Worm (Caenorhabditis elegans): ENCODE data around the gene twk-36.
A peak's percentile ranks its signal among the peaks of the same experiment; 100 is the strongest.

Gene twk-36

ce11 chrV:17752340-17752739 is 5.5 kb upstream of the twk-36 start:
- TF ChIP-seq egl-27 (tag; optimal IDR thresholded peaks at IDR 0.05) (no peak), mbf-1 (tag; optimal IDR thresholded peaks at IDR 0.05) (no peak), unc-39 (tag; optimal IDR thresholded peaks at IDR 0.05) (no peak), gmeb-1 (tag; optimal IDR thresholded peaks at IDR 0.05) (peak; percentile 18), dmd-4 (tag; optimal IDR thresholded peaks at IDR 0.05) (no peak), sma-9 (GFP tag; optimal IDR thresholded peaks at IDR 0.05) (peak; percentile 33), sma-9 (tag; optimal IDR thresholded peaks at IDR 0.05) (no peak), fos-1 (tag; optimal IDR thresholded peaks at IDR 0.05) (peak; percentile 75), R02D3.7 (tag; optimal IDR thresholded peaks at IDR 0.05) (no peak), crh-2 (tag; optimal IDR thresholded peaks at IDR 0.05) (peak; percentile 42), nhr-129 (tag; optimal IDR thresholded peaks at IDR 0.05) (no peak), lin-11 (tag; optimal IDR thresholded peaks at IDR 0.05) (no peak)

DNA sequence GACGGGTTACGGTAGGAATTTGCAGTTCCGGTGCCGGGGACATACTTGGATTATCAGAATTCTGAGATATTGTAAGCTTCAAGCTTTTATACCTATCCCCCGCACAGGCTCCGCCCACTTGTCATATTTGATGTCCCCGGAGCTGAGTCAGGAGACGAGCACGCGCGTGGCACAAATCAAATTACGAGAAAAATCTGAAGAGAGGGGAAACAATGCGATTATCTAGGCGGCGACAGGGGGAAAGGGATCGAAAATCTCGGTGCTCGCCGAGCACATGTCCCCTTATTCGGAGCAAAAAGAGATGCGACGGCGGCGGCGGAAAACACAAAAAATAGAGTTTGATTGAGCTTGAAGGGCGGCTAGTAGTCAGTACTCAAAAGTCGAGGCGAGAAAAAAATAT is 2.3 kb upstream of the twk-36 start, which contains the start of gene R12G8.1:
R12G8.1 (minus strand) TSS at position 63 of the 400 bp plus-strand sequence.
- TF ChIP-seq elt-1 (tag; optimal IDR thresholded peaks at IDR 0.05) (no peak), ZK546.5 (tag; optimal IDR thresholded peaks at IDR 0.05) (no peak), F13H6.1 (tag; optimal IDR thresholded peaks at IDR 0.05) (peak; percentile 33), mab-5 (tag; optimal IDR thresholded peaks at IDR 0.05) (no peak), sma-9 (GFP tag; optimal IDR thresholded peaks at IDR 0.05) (peak; percentile 45), sma-9 (tag; optimal IDR thresholded peaks at IDR 0.05) (no peak), ztf-11 (tag; optimal IDR thresholded peaks at IDR 0.05) (no peak), sem-4 (tag; optimal IDR thresholded peaks at IDR 0.05) (peak; percentile 5), C34F6.9 (tag; optimal IDR thresholded peaks at IDR 0.05) (no peak), R02D3.7 (tag; optimal IDR thresholded peaks at IDR 0.05) (no peak), mdl-1 (tag; optimal IDR thresholded peaks at IDR 0.05) (peak in 1 of 2 experiments; percentile 5)

- TF ChIP-seq elt-3 (tag; optimal IDR thresholded peaks at IDR 0.05) (no peak), nhr-12 (tag; optimal IDR thresholded peaks at IDR 0.05) (no peak), snpc-4 (tag; optimal IDR thresholded peaks at IDR 0.05) (no peak), nhr-23 (tag; optimal IDR thresholded peaks at IDR 0.05) (no peak), unc-39 (tag; optimal IDR thresholded peaks at IDR 0.05) (no peak), ceh-16 (tag; optimal IDR thresholded peaks at IDR 0.05) (no peak), nhr-25 (tag; optimal IDR thresholded peaks at IDR 0.05) (no peak), alr-1 (tag; optimal IDR thresholded peaks at IDR 0.05) (no peak), egl-27 (tag; optimal IDR thresholded peaks at IDR 0.05) (no peak), nhr-6 (tag; optimal IDR thresholded peaks at IDR 0.05) (no peak)
Measured at ce11 chrV:17743802-17744201, 3.1 kb downstream of the twk-36 start.

DNA sequence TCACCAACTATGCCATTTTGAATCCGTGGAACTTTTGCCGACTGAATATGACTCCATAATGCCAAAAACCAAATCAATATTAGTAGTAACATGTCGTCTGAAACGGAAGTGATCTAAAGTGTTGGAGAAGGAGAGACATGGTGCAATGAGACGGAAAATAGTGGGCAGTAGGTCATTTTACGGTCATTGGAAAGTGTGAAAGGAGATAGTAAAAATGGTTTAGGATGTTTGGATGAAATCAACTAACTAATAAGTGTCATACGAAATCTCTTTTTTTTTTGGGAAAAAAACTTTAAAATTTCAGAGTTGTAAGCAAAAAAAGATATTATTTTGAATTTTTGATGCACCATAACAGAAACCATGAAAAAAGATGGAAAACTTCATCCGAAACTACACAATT is 7.1 kb downstream of the twk-36 start, which contains the start of gene cutl-4:
cutl-4 (minus strand) TSS at position 101 of the 400 bp plus-strand sequence.
- TF ChIP-seq sem-4 (tag; optimal IDR thresholded peaks at IDR 0.05) (no peak), nhr-25 (tag; optimal IDR thresholded peaks at IDR 0.05) (no peak), sma-3 (GFP tag; optimal IDR thresholded peaks at IDR 0.05) (no peak), nhr-12 (tag; optimal IDR thresholded peaks at IDR 0.05) (no peak), ztf-1 (GFP tag; conservative IDR thresholded peaks at IDR 0.05) (no peak), nhr-77 (tag; optimal IDR thresholded peaks at IDR 0.05) (no peak), Y55F3AM.14 (GFP tag; optimal IDR thresholded peaks at IDR 0.05) (no peak), ztf-4 (tag; optimal IDR thresholded peaks at IDR 0.05) (no peak), alr-1 (tag; optimal IDR thresholded peaks at IDR 0.05) (no peak), zag-1 (tag; optimal IDR thresholded peaks at IDR 0.05) (no peak), nhr-10 (tag; optimal IDR thresholded peaks at IDR 0.05) (no peak), lsy-2 (tag; optimal IDR thresholded peaks at IDR 0.05) (no peak), dmd-4 (tag; optimal IDR thresholded peaks at IDR 0.05) (no peak), lin-13 (GFP tag; optimal IDR thresholded peaks at IDR 0.05) (no peak), mbf-1 (tag; optimal IDR thresholded peaks at IDR 0.05) (no peak), aly-2 (tag; optimal IDR thresholded peaks at IDR 0.05) (no peak), ceh-16 (tag; optimal IDR thresholded peaks at IDR 0.05) (no peak), skn-1 (tag; optimal IDR thresholded peaks at IDR 0.05) (no peak), mab-5 (tag; optimal IDR thresholded peaks at IDR 0.05) (no peak), egl-27 (tag; optimal IDR thresholded peaks at IDR 0.05) (no peak)
